Fruit fly (Drosophila melanogaster) ovary, adult (tissue): Measurements from ENCODE around the gene Muc18B.
A peak's percentile ranks its signal among the peaks of the same experiment; 100 is the strongest.

Source experiments
- CG17801 ChIP-seq: fragments of 200-800 bp; optimal IDR thresholded peaks from 2 replicates; lab custom pipeline; 2019; ENCODE audit warnings: missing biosample characterization, mild to moderate bottlenecking, missing genetic modification characterization, moderate library complexity; ENCODE audit not compliant: partially characterized antibody

Muc18B gene

DNA sequence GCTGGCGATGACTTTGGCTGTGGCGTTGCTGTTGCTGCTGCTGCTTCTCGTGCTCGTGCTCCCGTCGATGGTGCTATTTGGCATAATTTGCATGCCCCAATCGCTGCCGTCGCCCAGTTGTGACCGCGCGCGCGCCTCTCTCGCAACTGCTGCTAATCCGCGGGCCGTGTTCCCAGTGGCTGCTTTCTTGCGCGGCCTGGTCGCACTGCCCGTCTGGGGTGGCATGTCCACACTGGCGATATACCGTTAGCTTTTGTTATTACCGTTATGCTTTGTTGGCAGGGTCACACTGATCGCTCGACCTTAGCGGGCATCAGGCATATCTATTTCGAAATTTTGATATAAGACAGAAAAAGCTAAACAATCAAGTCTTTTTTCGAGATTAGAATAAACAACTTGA is 13.7 kb upstream of the Muc18B start, which contains the start of gene CG7990:
CG7990 (minus strand) TSS at position 350 of the 400 bp plus-strand sequence.
- TF ChIP-seq CG17801 (GFP tag; lab: Kevin White, UChicago), result no peak

DNA sequence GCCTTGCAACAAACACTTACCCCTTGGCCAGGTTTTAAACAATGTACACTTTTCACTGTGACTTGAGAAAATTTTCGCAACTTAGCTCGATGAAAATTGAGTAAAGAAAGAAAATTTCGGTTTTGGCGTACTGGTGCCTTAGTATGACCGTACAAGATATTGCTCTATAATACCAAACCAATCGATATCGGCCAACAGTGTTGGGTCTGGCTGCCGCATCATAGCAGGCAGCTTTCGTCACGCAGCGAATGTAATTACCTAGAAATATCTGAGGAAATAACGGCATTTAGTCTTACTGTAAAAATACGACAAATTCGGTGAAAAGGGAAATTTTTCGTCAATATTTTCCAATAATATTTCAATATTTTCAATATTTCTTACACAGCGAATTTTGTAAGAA is 7.3 kb upstream of the Muc18B start, which contains the start of gene Ulp1:
Ulp1 (minus strand) TSS at position 174 of the 400 bp plus-strand sequence.
- peak; percentile 41 for TF ChIP-seq CG17801 (GFP tag; lab: Kevin White, UChicago)

DNA sequence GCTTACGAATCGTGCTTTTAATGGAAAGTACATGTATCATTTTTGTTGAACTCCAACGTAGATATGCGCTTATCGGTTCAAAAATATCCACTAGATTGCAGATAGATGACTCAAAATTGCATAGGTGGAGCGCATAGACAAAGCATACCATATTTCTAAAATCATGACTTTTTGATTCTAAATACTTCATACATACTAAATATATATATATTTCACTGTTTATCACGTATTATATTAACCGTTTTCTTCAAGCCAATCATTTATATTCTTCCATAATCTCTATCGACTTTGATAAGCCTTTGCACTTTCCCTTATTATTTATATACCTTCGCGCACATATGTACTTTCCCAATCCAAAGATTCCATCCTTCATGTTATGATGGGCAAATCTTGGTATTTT is 3.3 kb upstream of the Muc18B start, which contains the start of gene CG14195:
CG14195 (minus strand) TSS at position 101 of the 400 bp plus-strand sequence.
- TF ChIP-seq CG17801 (GFP tag; lab: Kevin White, UChicago), result no peak

DNA sequence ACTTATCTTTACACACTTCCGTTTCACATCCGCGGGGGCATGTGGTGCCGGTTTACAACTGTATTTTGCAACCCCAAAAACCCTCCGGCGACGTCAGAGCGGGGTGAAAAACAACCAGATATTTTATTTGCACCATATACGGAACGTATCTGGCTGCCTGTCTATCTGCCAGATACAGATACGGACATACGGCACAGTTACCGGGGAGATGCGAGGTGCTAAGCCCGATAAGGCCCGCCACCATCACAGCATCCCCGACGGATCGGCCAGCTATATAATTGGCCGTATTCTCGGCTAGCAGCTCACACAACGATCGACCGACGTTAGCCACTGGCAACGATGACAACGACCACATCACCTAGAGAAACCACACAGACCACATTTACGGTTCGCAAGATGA is 2.4 kb upstream of the Muc18B start, which contains the start of gene Mur18B:
Mur18B (plus strand) TSS at position 301 of the 400 bp plus-strand sequence.
- TF ChIP-seq CG17801 (GFP tag; lab: Kevin White, UChicago), result no peak

DNA sequence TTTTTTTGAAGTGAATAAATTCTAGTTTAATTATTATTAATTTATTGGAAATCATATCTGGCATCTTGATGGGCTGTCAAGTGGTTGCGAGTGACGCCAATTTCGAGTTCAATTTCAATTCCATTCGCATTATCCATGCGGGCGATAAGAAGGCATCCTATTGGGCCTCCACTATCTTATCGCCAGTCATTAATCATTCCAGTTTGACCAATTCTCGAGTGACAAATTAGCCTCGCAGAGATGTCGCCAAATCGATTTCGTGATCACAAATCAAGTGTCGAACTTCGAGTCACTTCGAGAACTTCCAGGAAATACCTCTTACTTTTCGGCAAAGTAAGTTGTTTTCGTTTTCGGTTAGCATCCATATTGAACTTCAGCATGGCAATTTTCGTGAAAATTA is 1.4 kb downstream of the Muc18B start:
- no peak for TF ChIP-seq CG17801 (GFP tag; lab: Kevin White, UChicago)

DNA sequence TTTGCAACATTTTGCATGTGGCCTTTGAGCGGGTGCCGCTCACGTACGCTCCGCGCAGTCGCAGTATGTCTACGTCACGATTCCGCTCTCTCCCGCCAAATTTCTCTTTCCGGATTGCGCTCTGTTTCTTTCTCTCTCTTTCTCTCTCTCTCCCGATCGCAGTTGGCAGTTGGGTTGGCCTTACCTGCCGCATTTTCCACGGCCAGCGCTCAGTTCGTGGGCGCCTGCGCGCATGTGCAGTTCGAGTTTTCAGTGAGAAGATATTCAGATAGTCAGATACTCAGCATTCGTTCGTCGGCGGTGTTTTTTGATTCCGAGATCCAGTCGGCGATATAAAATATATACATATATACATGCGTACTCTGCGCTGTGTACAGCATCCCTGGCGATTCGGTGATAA is 5.1 kb downstream of the Muc18B start, which contains the start of gene CG7884:
CG7884 (plus strand) TSS at position 208 of the 400 bp plus-strand sequence.
- TF ChIP-seq CG17801 (GFP tag; lab: Kevin White, UChicago), result no peak

DNA sequence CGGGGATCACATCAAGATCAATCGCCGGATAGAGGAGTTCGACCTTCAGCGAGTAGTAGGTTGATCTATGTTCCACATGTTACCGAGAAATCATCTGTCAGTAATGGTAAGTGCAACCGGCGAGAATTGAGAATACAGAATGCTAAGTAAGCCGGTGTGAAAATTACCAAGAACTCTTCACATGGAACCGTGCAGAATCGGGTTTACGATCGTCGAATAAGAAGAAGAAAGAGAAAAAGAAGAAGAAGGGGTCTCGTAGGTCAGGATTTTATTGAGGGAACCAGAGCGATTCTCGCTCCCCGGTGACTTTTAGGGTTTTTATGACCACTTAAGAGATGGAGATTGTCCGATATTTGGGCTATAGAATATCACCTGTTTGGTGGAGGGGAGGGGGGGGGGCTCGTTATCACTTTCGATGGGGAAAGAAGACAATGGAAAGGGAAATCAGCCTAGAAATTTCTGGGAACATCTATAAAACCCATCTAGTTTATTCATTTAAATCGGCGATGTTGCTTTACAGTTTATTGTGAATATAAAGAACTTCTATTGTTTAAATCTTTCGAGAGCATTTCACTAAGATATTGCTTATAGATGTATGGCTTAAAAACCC is 5.8 kb downstream of the Muc18B start:
- no peak for TF ChIP-seq CG17801 (GFP tag; lab: Kevin White, UChicago)

DNA sequence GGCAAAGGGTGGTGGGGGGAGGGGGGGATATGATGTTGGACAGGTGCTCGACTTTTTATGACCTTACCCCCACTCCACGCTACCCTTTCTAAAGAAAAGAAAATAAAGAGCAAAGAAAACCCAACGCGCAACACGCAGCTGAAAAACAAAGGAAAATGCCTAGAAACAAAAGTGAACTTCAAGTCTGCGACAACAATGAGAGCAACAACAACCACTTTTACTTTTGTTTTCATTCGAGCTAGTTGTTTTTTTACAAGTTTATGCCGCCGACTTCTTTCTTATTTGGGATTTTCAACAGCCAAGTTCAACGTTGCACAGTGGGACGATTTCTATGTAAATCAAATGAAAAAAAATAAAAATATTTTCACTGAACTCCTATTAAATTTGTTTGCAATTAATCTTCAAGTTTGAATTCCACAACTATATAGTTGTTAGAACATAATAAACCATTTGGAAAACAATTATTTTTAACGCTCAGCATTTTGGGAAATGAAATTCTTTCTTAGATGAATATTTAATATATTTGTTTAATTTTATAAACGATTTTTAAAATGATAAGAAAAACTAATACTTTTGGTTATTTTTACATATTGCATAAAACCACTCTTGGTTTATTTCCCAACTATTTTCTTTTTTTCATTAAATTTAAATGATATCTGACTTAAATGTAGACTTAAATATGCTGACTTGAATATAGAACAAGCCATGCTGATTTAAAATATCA is 9.4 kb downstream of the Muc18B start:
- TF ChIP-seq CG17801 (GFP tag; lab: Kevin White, UChicago), result no peak

DNA sequence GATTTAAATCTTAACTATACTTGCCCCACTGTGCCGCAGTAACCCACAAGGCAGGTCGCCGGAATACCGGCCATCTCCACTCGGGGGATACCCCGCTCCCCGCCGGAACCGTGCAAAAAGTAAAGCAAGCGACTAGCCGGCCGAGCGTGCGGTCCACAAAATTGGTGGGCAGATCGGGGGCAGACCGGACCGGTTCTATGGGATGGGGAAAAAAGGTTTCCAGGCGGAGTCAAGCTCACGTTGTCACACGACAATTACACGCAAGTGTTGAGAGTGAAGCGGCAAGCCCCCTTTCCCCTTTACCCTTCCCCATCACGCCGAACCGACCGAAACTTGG is 10.0 kb downstream of the Muc18B start:
- no peak for TF ChIP-seq CG17801 (GFP tag; lab: Kevin White, UChicago)

DNA sequence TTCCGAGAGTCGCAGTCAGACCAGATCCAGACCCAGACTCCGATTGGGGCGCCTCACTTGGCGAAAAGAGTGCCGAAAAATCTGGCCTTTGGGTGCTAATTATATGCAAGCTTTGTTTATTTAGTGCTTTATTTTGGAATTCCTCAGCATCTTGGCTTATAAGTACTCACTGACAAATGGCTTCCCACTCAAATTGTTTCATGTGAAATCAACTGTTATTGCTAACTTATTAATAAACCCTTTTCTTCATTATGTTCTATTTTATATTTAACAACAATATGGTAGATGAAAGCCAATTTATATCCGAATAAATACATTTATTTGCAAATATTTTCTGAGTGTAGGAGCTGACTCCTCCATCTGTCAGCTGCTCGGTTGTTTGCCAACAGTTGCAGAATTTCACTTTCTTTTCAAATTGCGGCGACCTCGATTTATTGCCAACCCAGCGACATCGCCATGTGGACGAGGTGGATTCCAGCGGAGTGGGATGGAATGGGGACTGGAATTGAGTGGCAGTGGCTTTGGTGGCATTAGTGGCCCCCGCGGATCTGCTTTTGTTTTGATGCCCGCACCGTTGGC is 14.6 kb downstream of the Muc18B start:
- no peak for TF ChIP-seq CG17801 (GFP tag; lab: Kevin White, UChicago)

DNA sequence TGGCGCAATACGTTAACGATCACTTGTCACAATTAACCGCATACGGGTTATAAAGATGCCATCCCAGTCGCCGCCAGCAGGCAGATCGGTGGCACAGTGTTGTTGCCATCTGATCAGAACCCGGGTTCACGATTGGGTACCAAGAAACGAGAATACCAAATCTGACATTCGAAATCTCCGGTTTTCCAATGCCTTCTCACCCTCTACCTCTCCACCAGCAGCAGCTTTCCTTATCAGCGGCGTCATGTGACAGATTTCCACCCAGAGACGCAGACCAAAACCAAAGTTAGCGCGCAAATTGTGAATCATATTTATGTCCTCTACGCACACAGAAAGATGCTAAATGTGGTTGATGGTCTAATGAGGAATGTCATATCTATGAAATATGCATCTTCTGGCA is 23.3 kb downstream of the Muc18B start:
- TF ChIP-seq CG17801 (GFP tag; lab: Kevin White, UChicago), result no peak

DNA sequence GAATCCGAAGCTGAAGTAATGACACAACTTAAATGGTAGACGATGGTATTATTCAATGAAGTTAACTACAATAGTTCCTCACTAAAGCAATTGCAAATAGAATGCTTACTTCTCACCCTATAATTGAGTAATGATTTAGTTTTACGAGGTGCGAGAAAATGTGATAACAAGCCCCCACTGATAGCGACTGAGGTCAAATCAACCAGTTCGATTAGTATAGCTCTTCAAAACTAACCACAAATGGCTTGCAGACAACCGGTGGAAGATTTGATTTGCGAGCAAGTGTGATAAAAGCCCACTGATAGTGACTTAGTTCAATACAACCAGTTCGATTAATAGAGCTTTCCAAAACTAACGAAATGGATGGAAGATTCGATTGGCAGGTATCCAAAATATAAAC is 24.1 kb downstream of the Muc18B start:
- TF ChIP-seq CG17801 (GFP tag; lab: Kevin White, UChicago), result no peak

DNA sequence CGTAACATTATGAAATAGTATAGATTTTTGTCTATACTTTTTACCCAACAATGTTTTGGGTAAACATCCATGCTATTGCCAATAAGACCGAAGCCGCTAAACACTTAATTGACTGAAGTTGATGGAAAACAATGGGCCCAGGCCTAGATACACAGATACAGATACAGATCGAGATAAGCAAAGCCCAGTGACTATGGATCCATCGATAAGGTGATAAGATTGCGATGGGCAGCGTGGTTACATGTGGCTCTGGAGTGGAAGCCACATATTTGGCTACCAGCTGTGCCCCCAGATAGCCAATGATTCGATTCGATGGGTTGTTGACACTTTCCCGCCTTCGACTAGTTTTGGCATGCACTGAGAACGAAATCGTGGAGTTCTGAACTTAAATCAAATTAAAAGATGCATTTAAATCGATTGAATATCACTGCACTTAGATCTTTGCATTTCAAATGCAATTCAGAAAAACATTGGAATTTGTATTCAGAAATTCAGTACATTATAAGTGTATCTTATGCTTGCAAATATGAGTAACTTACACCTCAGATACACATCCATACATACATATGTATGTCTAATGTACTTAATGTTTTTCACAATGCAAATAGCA is 25.0 kb downstream of the Muc18B start:
- TF ChIP-seq CG17801 (GFP tag; lab: Kevin White, UChicago), result no peak

DNA sequence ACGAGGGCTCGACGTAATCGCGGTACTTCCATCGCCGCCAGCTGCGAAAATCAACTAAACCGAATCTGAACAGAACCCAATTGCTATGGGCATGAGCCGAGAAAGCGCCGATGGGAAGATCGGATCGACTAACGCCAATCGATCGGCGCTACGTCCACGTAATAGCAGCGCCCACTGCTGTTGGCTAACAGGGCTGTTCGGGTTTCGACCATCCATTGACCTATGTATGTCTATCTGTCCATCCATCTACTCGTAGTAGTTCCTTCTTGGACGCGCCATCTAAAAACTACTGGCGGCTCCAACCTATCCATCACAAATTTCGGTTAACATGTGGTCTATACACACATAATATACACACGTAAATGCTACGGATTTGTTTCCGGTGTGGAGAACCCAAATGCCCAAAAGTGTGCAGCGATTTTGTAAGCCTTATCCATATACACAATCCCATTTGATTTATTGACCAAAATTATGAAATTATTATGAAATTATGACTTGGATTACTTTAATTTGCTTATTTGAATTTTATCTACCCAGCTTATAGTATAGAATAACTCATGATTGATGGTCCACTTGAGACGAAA is 26.6 kb downstream of the Muc18B start, which contains the start of gene CG14196:
CG14196 (minus strand) TSS at position 51 of the 584 bp plus-strand sequence.
- TF ChIP-seq CG17801 (GFP tag; lab: Kevin White, UChicago), result no peak

DNA sequence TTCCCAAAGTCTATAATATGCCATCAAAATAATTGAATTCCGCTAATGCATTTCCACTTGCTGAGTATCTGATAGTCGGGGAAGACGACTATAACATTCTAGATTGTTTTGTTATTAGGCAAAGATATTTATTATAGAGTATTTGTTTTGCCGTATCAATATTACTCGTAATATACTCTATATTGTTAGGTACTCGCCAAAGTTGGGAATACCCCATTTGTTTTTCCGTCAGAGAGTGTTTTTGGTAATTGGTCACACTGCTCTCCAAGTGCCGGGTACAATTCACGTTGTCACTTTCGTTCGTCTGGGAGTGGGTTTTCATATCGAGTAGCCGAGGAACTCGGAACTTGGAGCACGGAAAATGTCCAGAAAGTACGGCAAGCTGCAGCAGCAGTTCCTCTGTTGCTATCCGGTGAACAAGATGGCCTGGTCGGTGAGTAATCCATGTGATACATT is 28.1 kb downstream of the Muc18B start, which contains the start of gene CG7889:
CG7889 (plus strand) TSS at position 253 of the 456 bp plus-strand sequence.
- no peak for TF ChIP-seq CG17801 (GFP tag; lab: Kevin White, UChicago)
